Fruit fly (Drosophila melanogaster): Measurements from ENCODE around the gene CG44325.

dm6 chrX:9041789-9042456 lies 36.4 kb downstream of the CG44325 start:
- TF ChIP-seq Dek (tag; optimal IDR thresholded peaks at IDR 0.05) (no peak), CG6813 (GFP tag; optimal IDR thresholded peaks at IDR 0.05) (no peak), tx (GFP tag; optimal IDR thresholded peaks at IDR 0.05) (no peak), Pdp1 (GFP tag; optimal IDR thresholded peaks at IDR 0.05) (peak in 1 of 2 experiments; percentile 53), CG8478 (optimal IDR thresholded peaks at IDR 0.05) (no peak), tgo (GFP tag; IDR thresholded peaks at IDR 0.05) (peak; percentile 58), ssp (GFP tag; IDR thresholded peaks at IDR 0.05) (no peak; the same call in 1 of the 2 replicates), CG8290 (GFP tag; optimal IDR thresholded peaks at IDR 0.05) (no peak), CG8290 (tag; optimal IDR thresholded peaks at IDR 0.05) (peak in 1 of 2 experiments; percentile 2), CrebB (tag; optimal IDR thresholded peaks at IDR 0.05) (no peak)

All from whole organism, embryonic.